Worm (Caenorhabditis elegans): ENCODE results near the gene F44F4.15.

ce11 chrII:10956793-10957192 lies 42.3 kb downstream of the F44F4.15 start, which contains the start of gene R03D7.8:
- TF ChIP-seq tra-4 (tag; optimal IDR thresholded peaks at IDR 0.05) (no peak), scrt-1 (GFP tag; IDR thresholded peaks at IDR 0.05) (no peak), ama-1 (optimal IDR thresholded peaks at IDR 0.05) (no peak), aly-1 (tag; optimal IDR thresholded peaks at IDR 0.05) (no peak), sea-1 (GFP tag; conservative IDR thresholded peaks at IDR 0.05) (no peak), flt-1 (GFP tag; IDR thresholded peaks at IDR 0.05) (no peak), tbx-11 (GFP tag; IDR thresholded peaks at IDR 0.05) (no peak), F13C5.2 (tag; optimal IDR thresholded peaks at IDR 0.05) (no peak), hmbx-1 (tag; optimal IDR thresholded peaks at IDR 0.05) (no peak), ets-7 (tag; optimal IDR thresholded peaks at IDR 0.05) (no peak)
